Worm (Caenorhabditis elegans): ENCODE data around the gene grl-14.

The grl-14 gene

DNA sequence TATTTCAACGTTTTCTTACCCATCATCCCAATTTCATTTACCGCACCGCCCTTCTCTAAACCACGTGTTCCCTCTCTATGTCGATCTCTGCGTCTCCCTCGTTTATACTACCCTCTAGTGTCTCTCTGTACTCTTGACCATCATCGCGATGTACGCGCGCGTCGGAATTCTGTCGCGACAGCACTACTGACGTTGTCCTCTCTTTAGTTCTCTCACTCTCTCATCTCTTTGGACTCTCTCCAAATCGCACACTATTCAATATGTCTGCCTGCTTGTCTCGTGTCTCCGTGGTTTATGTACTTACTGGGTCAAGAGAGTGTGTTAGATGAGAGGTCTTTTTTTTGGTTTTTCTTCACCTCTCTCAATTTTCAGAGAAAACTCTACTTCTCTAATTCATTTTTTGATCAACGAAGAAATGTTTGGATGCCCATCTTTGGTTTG lies 47.1 kb upstream of the grl-14 start (continued):
- peak; percentile 75 for TF ChIP-seq F10B5.3 (tag; optimal IDR thresholded peaks at IDR 0.05)
- peak; percentile 7 for TF ChIP-seq snpc-4 (tag; optimal IDR thresholded peaks at IDR 0.05)
- TF ChIP-seq T20F7.1 (GFP tag; optimal IDR thresholded peaks at IDR 0.05) = peak; percentile 71
- TF ChIP-seq daf-19 (GFP tag; conservative IDR thresholded peaks at IDR 0.05) = peak; percentile 66; the same call in 1 of the 2 replicates
- no peak for TF ChIP-seq Y48G9A.11 (GFP tag; IDR thresholded peaks at IDR 0.05)
- peak; percentile 26; the same call in 1 of the 2 replicates for TF ChIP-seq D1046.2 (GFP tag; IDR thresholded peaks at IDR 0.05)
- peak; percentile 96 for TF ChIP-seq dmd-6 (GFP tag; IDR thresholded peaks at IDR 0.05)
- TF ChIP-seq saeg-2 (GFP tag; IDR thresholded peaks at IDR 0.05) = peak; percentile 84
- TF ChIP-seq lsy-2 (tag; optimal IDR thresholded peaks at IDR 0.05) = peak; percentile 90 to 93
- TF ChIP-seq ctbp-1 (GFP tag; IDR thresholded peaks at IDR 0.05) = peak; percentile 96
- TF ChIP-seq hlh-30 (tag; optimal IDR thresholded peaks at IDR 0.05; ENCODE audit: insufficient read depth) = peak; percentile 99
- TF ChIP-seq ceh-28 (tag; optimal IDR thresholded peaks at IDR 0.05) = peak; percentile 6
- TF ChIP-seq hif-1 (tag; optimal IDR thresholded peaks at IDR 0.05) = peak; percentile 83 to 97
- TF ChIP-seq vab-7 (GFP tag; IDR thresholded peaks at IDR 0.05) = peak; percentile 64; the same call in 1 of the 2 replicates
- no peak for TF ChIP-seq daf-8 (GFP tag; IDR thresholded peaks at IDR 0.05)
- peak; percentile 67 for TF ChIP-seq zip-2 (tag; optimal IDR thresholded peaks at IDR 0.05)
- peak; percentile 97 for TF ChIP-seq rbr-2 (tag; optimal IDR thresholded peaks at IDR 0.05)
- TF ChIP-seq dmd-8 (GFP tag; IDR thresholded peaks at IDR 0.05) = 0 out of 2 replicates have a peak, but pooled peaks have one; percentile 14
- TF ChIP-seq T26A8.4 (GFP tag; IDR thresholded peaks at IDR 0.05) = peak; percentile 84
- peak in 1 of 2 experiments; percentile 36 for TF ChIP-seq ZK546.5 (tag; optimal IDR thresholded peaks at IDR 0.05)
- TF ChIP-seq lin-1 (GFP tag; IDR thresholded peaks at IDR 0.05) = peak; percentile 78
- 0 out of 2 replicates have a peak, but pooled peaks have one; percentile 80 for TF ChIP-seq mdt-29 (GFP tag; IDR thresholded peaks at IDR 0.05)
- TF ChIP-seq F37D6.2 (tag; optimal IDR thresholded peaks at IDR 0.05) = peak; percentile 89
- peak; percentile 20 for TF ChIP-seq zag-1 (tag; optimal IDR thresholded peaks at IDR 0.05)
- no peak for TF ChIP-seq egl-27 (tag; optimal IDR thresholded peaks at IDR 0.05)
- no peak for TF ChIP-seq nhr-237 (tag; optimal IDR thresholded peaks at IDR 0.05)
- TF ChIP-seq snpc-1.2 (GFP tag; IDR thresholded peaks at IDR 0.05) = 0 out of 2 replicates have a peak, but pooled peaks have one; percentile 49
- TF ChIP-seq sdz-12 (GFP tag; optimal IDR thresholded peaks at IDR 0.05) = peak; percentile 79
- no peak for TF ChIP-seq skn-1 (tag; optimal IDR thresholded peaks at IDR 0.05)
- TF ChIP-seq hmg-1.1 (GFP tag; IDR thresholded peaks at IDR 0.05) = peak; percentile 97
- TF ChIP-seq nhr-111 (GFP tag; optimal IDR thresholded peaks at IDR 0.05) = no peak
- TF ChIP-seq F44E2.7 (GFP tag; IDR thresholded peaks at IDR 0.05) = no peak
- TF ChIP-seq tra-1 (GFP tag; IDR thresholded peaks at IDR 0.05) = peak; percentile 74
- peak; percentile 93 for TF ChIP-seq egl-43 (GFP tag; IDR thresholded peaks at IDR 0.05)
- no peak for TF ChIP-seq R02D3.7 (tag; optimal IDR thresholded peaks at IDR 0.05)
- TF ChIP-seq mxl-2 (GFP tag; conservative IDR thresholded peaks at IDR 0.05) = no peak
- peak; percentile 83 for TF ChIP-seq arid-1 (GFP tag; conservative IDR thresholded peaks at IDR 0.05)
- TF ChIP-seq hlh-11 (tag; optimal IDR thresholded peaks at IDR 0.05) = peak; percentile 98
- TF ChIP-seq ama-1 (optimal IDR thresholded peaks at IDR 0.05) = peak; percentile 5
- TF ChIP-seq spr-1 (tag; optimal IDR thresholded peaks at IDR 0.05) = peak; percentile 89
- TF ChIP-seq ceh-32 (tag; optimal IDR thresholded peaks at IDR 0.05; ENCODE audit: poor library complexity) = peak; percentile 69
- TF ChIP-seq mep-1 (tag; optimal IDR thresholded peaks at IDR 0.05) = peak; percentile 95
- TF ChIP-seq nhr-102 (tag; optimal IDR thresholded peaks at IDR 0.05) = peak; percentile 84
- no peak for TF ChIP-seq fos-1 (tag; optimal IDR thresholded peaks at IDR 0.05)
- peak; percentile 73 for TF ChIP-seq gei-8 (GFP tag; optimal IDR thresholded peaks at IDR 0.05)
- TF ChIP-seq daf-16 (GFP tag; optimal IDR thresholded peaks at IDR 0.05) = peak; percentile 80 to 84
- peak; percentile 72 for TF ChIP-seq daf-16 (tag; optimal IDR thresholded peaks at IDR 0.05)
- TF ChIP-seq Y5F2A.4 (GFP tag; optimal IDR thresholded peaks at IDR 0.05) = peak; percentile 44
- TF ChIP-seq nhr-28 (tag; optimal IDR thresholded peaks at IDR 0.05) = peak; percentile 93
- peak; percentile 96 for TF ChIP-seq nhr-11 (tag; optimal IDR thresholded peaks at IDR 0.05)
- peak; percentile 69 for TF ChIP-seq ces-1 (GFP tag; optimal IDR thresholded peaks at IDR 0.05)

Measured in whole organism, L4 larva.